Fruit fly (Drosophila melanogaster) whole organism, embryonic: ENCODE measurements around the gene LIMK1.
A peak's percentile ranks its signal among the peaks of the same experiment; 100 is the strongest.

Source experiments
- Abd-B ChIP-seq: fragments of 200-800 bp; sonication (Bioruptor generic); optimal IDR thresholded peaks from 2 replicates; lab custom pipeline; 2018; ENCODE audit warnings: missing biosample characterization, mild to moderate bottlenecking, missing genetic modification characterization, moderate library complexity
- Ada2b ChIP-seq: fragments of 200-800 bp; sonication (Bioruptor generic); IDR thresholded peaks from 2 replicates; pipeline ENCODE4 v1.3.6; 2022; ENCODE audit warnings: missing biosample characterization, missing genetic modification characterization
- Adf1 ChIP-seq: fragments of 200-800 bp; sonication (Bioruptor generic); IDR thresholded peaks from 2 replicates; pipeline ENCODE4 v1.3.6; 2022; ENCODE audit warnings: missing biosample characterization, missing genetic modification characterization
- BtbVII ChIP-seq: fragments of 200-800 bp; sonication (Bioruptor generic); optimal IDR thresholded peaks from 3 replicates; lab custom pipeline; 2017; ENCODE audit warnings: missing biosample characterization, mild to moderate bottlenecking, missing genetic modification characterization
- CG10147 ChIP-seq: fragments of 200-800 bp; sonication (Bioruptor generic); optimal IDR thresholded peaks from 2 replicates; lab custom pipeline; 2019; ENCODE audit warnings: missing biosample characterization, mild to moderate bottlenecking, missing genetic modification characterization, moderate library complexity
- CG13123 ChIP-seq: fragments of 200-800 bp; sonication (Bioruptor generic); optimal IDR thresholded peaks from 2 replicates; lab custom pipeline; 2016; ENCODE audit warnings: missing biosample characterization, missing genetic modification characterization
- CG13296 ChIP-seq: fragments of 200-800 bp; sonication (Bioruptor generic); optimal IDR thresholded peaks from 3 replicates; lab custom pipeline; 2018; ENCODE audit warnings: missing biosample characterization, mild to moderate bottlenecking, missing genetic modification characterization
- CG13775 ChIP-seq: fragments of 200-800 bp; sonication (Bioruptor generic); optimal IDR thresholded peaks from 3 replicates; lab custom pipeline; 2017; ENCODE audit warnings: missing biosample characterization, mild to moderate bottlenecking, missing genetic modification characterization
- CG16815 ChIP-seq: fragments of 200-800 bp; sonication (Bioruptor generic); optimal IDR thresholded peaks from 3 replicates; lab custom pipeline; 2017; ENCODE audit warnings: missing biosample characterization, mild to moderate bottlenecking, missing genetic modification characterization
- CG17385 ChIP-seq: fragments of 200-800 bp; sonication (Bioruptor generic); optimal IDR thresholded peaks from 3 replicates; lab custom pipeline; 2018; ENCODE audit warnings: missing biosample characterization, mild to moderate bottlenecking, missing genetic modification characterization
- CG18599 ChIP-seq: fragments of 200-800 bp; sonication (Bioruptor generic); optimal IDR thresholded peaks from 3 replicates; lab custom pipeline; 2017; ENCODE audit warnings: missing biosample characterization, missing genetic modification characterization, mild to moderate bottlenecking, moderate library complexity, missing genetic modification reagents
- CG30403 ChIP-seq: fragments of 200-800 bp; sonication (Bioruptor generic); optimal IDR thresholded peaks from 3 replicates; lab custom pipeline; 2016; ENCODE audit warnings: missing biosample characterization, missing genetic modification characterization
- CG31224 ChIP-seq: fragments of 200-800 bp; sonication (Bioruptor generic); IDR thresholded peaks from 2 replicates; pipeline ENCODE4 v1.3.6; 2022; ENCODE audit warnings: missing biosample characterization, missing genetic modification characterization
- CG31388 ChIP-seq: fragments of 200-800 bp; sonication (Bioruptor generic); optimal IDR thresholded peaks from 2 replicates; lab custom pipeline; 2016; ENCODE audit warnings: missing biosample characterization, missing genetic modification characterization
- CG32767 ChIP-seq: fragments of 200-800 bp; sonication (Bioruptor generic); IDR thresholded peaks from 2 replicates; pipeline ENCODE4 v1.3.6; 2022; ENCODE audit warnings: missing biosample characterization, missing genetic modification characterization
- CG4328 ChIP-seq: fragments of 200-800 bp; sonication (Bioruptor generic); optimal IDR thresholded peaks from 3 replicates; lab custom pipeline; 2017; ENCODE audit warnings: missing biosample characterization, missing genetic modification reagents, missing genetic modification characterization
- CG4404 ChIP-seq: fragments of 200-800 bp; sonication (Bioruptor generic); IDR thresholded peaks from 2 replicates; pipeline ENCODE4 v1.3.6; 2022; ENCODE audit warnings: missing biosample characterization, missing genetic modification characterization
- CG4730 ChIP-seq: fragments of 200-800 bp; sonication (Bioruptor generic); IDR thresholded peaks from 2 replicates; pipeline ENCODE4 v1.3.6; 2022; ENCODE audit warnings: missing biosample characterization, missing genetic modification characterization
- CG6654 ChIP-seq: fragments of 200-800 bp; sonication (Bioruptor generic); optimal IDR thresholded peaks from 2 replicates; lab custom pipeline; 2017; ENCODE audit warnings: missing biosample characterization, mild to moderate bottlenecking, missing genetic modification characterization
- CG6689 ChIP-seq: fragments of 200-800 bp; sonication (Bioruptor generic); IDR thresholded peaks from 2 replicates; pipeline ENCODE4 v1.3.6; 2022; ENCODE audit warnings: missing biosample characterization, missing genetic modification characterization
- CG7987 ChIP-seq: fragments of 200-800 bp; sonication (Bioruptor generic); optimal IDR thresholded peaks from 2 replicates; lab custom pipeline; 2018; ENCODE audit warnings: missing biosample characterization, mild to moderate bottlenecking, missing genetic modification characterization, moderate library complexity
- CG8290 ChIP-seq, 3 experiments: fragments of 200-800 bp; sonication (Bioruptor generic); optimal IDR thresholded peaks; 2 replicates each; lab custom pipeline; 2016 to 2019; ENCODE audit warnings: missing biosample characterization in 3 of 3, missing genetic modification characterization in 3 of 3, mild to moderate bottlenecking in 2 of 3, moderate library complexity in 1 of 3
- CG8359 ChIP-seq: fragments of 200-800 bp; sonication (Bioruptor generic); optimal IDR thresholded peaks from 2 replicates; lab custom pipeline; 2017; ENCODE audit warnings: missing biosample characterization, mild to moderate bottlenecking, missing genetic modification characterization, borderline replicate concordance
- CG8388 ChIP-seq: fragments of 200-800 bp; sonication (Bioruptor generic); optimal IDR thresholded peaks from 2 replicates; lab custom pipeline; 2019; ENCODE audit warnings: missing biosample characterization, mild to moderate bottlenecking, missing genetic modification characterization, moderate library complexity
- CG8765 ChIP-seq: fragments of 200-800 bp; sonication (Bioruptor generic); IDR thresholded peaks from 2 replicates; pipeline ENCODE4 v1.3.6; 2022; ENCODE audit warnings: missing biosample characterization, missing genetic modification characterization
- CG9727 ChIP-seq: fragments of 200-800 bp; sonication (Bioruptor generic); optimal IDR thresholded peaks from 3 replicates; lab custom pipeline; 2017; ENCODE audit warnings: missing biosample characterization, mild to moderate bottlenecking, missing genetic modification characterization
- CG9797 ChIP-seq: fragments of 200-800 bp; sonication (Bioruptor generic); optimal IDR thresholded peaks from 3 replicates; lab custom pipeline; 2018; ENCODE audit warnings: missing biosample characterization, mild to moderate bottlenecking, missing genetic modification characterization
- Chrac-16 ChIP-seq: fragments of 200-800 bp; sonication (Bioruptor generic); optimal IDR thresholded peaks from 3 replicates; lab custom pipeline; 2016; ENCODE audit warnings: missing biosample characterization, missing genetic modification characterization
- CrebB ChIP-seq: fragments of 200-800 bp; sonication (Bioruptor generic); optimal IDR thresholded peaks from 3 replicates; lab custom pipeline; 2018; ENCODE audit warnings: missing biosample characterization, mild to moderate bottlenecking, missing genetic modification characterization
- GATAe ChIP-seq: fragments of 200-800 bp; sonication (Bioruptor generic); conservative IDR thresholded peaks from 2 replicates; pipeline ENCODE4 v1.3.6; 2022; ENCODE audit warnings: missing biosample characterization, missing genetic modification characterization
- HLH3B ChIP-seq: fragments of 200-800 bp; sonication (Bioruptor generic); IDR thresholded peaks from 2 replicates; pipeline ENCODE4 v1.3.6; 2022; ENCODE audit warnings: missing biosample characterization, missing genetic modification characterization
- Lhr ChIP-seq: fragments of 200-800 bp; sonication (Bioruptor generic); optimal IDR thresholded peaks from 3 replicates; lab custom pipeline; 2017; ENCODE audit warnings: mild to moderate bottlenecking, missing biosample characterization, missing genetic modification reagents, missing genetic modification characterization
- Lim3 ChIP-seq: fragments of 200-800 bp; sonication (Bioruptor generic); IDR thresholded peaks from 2 replicates; pipeline ENCODE4 v1.3.6; 2022; ENCODE audit warnings: missing biosample characterization, missing genetic modification characterization
- Myb ChIP-seq: fragments of 200-800 bp; sonication (Bioruptor generic); optimal IDR thresholded peaks from 2 replicates; lab custom pipeline; 2016; ENCODE audit warnings: missing biosample characterization, missing genetic modification characterization
- Ravus ChIP-seq: fragments of 200-800 bp; sonication (Bioruptor generic); IDR thresholded peaks from 2 replicates; pipeline ENCODE4 v1.3.6; 2022; ENCODE audit warnings: missing biosample characterization, missing genetic modification characterization
- Taf1 ChIP-seq: fragments of 200-800 bp; sonication (Bioruptor generic); IDR thresholded peaks from 2 replicates; pipeline ENCODE4 v1.3.6; 2022; ENCODE audit warnings: missing biosample characterization, missing genetic modification characterization
- cad ChIP-seq: fragments of >200 bp; optimal IDR thresholded peaks from 2 replicates; lab custom pipeline; 2017; ENCODE audit warnings: missing biosample characterization, missing genetic modification characterization
- da ChIP-seq: fragments of 200-800 bp; sonication (Bioruptor generic); optimal IDR thresholded peaks from 2 replicates; lab custom pipeline; 2016; ENCODE audit warnings: missing biosample characterization, missing genetic modification characterization
- gsb-n ChIP-seq: fragments of 200-800 bp; sonication (Bioruptor generic); optimal IDR thresholded peaks from 3 replicates; lab custom pipeline; 2018; ENCODE audit warnings: missing biosample characterization, mild to moderate bottlenecking, missing genetic modification characterization
- rib ChIP-seq: fragments of 200-800 bp; sonication (Bioruptor generic); IDR thresholded peaks from 2 replicates; pipeline ENCODE4 v1.3.6; 2022; ENCODE audit warnings: missing biosample characterization, missing genetic modification characterization
- run ChIP-seq: fragments of 200-800 bp; sonication (Bioruptor generic); optimal IDR thresholded peaks from 3 replicates; lab custom pipeline; 2018; ENCODE audit warnings: missing biosample characterization, mild to moderate bottlenecking, missing genetic modification characterization
- salm ChIP-seq: fragments of 200-800 bp; sonication (Bioruptor generic); optimal IDR thresholded peaks from 2 replicates; lab custom pipeline; 2018; ENCODE audit warnings: missing biosample characterization, mild to moderate bottlenecking, missing genetic modification characterization
- sens-2 ChIP-seq: fragments of 200-800 bp; sonication (Bioruptor generic); IDR thresholded peaks from 2 replicates; pipeline ENCODE4 v1.3.6; 2022; ENCODE audit warnings: missing biosample characterization, missing genetic modification characterization
- sob ChIP-seq: fragments of 200-800 bp; sonication (Bioruptor generic); IDR thresholded peaks from 2 replicates; pipeline ENCODE4 v1.3.6; 2022; ENCODE audit warnings: missing biosample characterization, missing genetic modification characterization
- tin ChIP-seq: fragments of 200-800 bp; sonication (Bioruptor generic); optimal IDR thresholded peaks from 3 replicates; lab custom pipeline; 2016; ENCODE audit warnings: missing biosample characterization, missing genetic modification characterization
- tll ChIP-seq, 2 experiments: fragments of 200-800 bp in 1 of 2; fragments of >200 bp in 1 of 2; sonication (Bioruptor generic) in 1 of 2; optimal IDR thresholded peaks; 2 replicates each; lab custom pipeline; 2017 to 2019; ENCODE audit warnings: missing biosample characterization in 2 of 2, missing genetic modification characterization in 2 of 2, mild to moderate bottlenecking in 1 of 2, moderate library complexity in 1 of 2
- trh ChIP-seq: fragments of 200-800 bp; sonication (Bioruptor generic); optimal IDR thresholded peaks from 2 replicates; lab custom pipeline; 2016; ENCODE audit warnings: missing biosample characterization, missing genetic modification characterization
- unc-4 ChIP-seq: fragments of 200-800 bp; sonication (Bioruptor generic); IDR thresholded peaks from 2 replicates; pipeline ENCODE4 v1.3.6; 2022; ENCODE audit warnings: missing biosample characterization, missing genetic modification characterization; ENCODE audit not compliant: partially characterized antibody
- usp ChIP-seq: fragments of >200 bp; optimal IDR thresholded peaks from 2 replicates; lab custom pipeline; 2017; ENCODE audit warnings: missing biosample characterization, missing genetic modification characterization
- vvl ChIP-seq: fragments of 200-800 bp; sonication (Bioruptor generic); IDR thresholded peaks from 2 replicates; pipeline ENCODE4 v1.3.6; 2022; ENCODE audit warnings: missing biosample characterization, missing genetic modification characterization

LIMK1 gene

DNA sequence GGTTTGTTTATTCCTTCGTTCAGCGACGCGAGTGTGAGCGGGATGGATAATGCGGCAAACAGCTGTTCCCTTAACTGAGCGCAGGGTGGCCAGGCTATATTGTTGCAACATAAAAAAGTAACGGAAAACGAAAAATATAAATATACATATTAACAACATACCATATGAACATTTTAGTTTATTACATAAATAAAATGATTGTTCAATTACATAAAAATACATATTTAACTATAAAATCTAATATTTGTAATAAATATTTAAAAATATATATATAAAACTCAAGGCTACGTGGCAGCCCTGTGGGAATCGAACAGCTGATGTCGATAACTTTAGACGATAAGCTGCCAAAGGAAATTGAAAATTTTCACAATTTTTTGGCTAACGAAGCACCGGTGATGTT is 37.6 kb upstream of the LIMK1 start, which contains the start of the genes Aven and CG2540 (continued):
- TF ChIP-seq CrebB (tag; lab: Kevin White, UChicago) (peak; percentile 33), CG9727 (GFP tag; lab: Kevin White, UChicago) (peak; percentile 88), CG8765 (no peak), CG8359 (GFP tag; lab: Kevin White, UChicago) (peak; percentile 44), sob (GFP tag; lab: Robert Waterston, UW) (peak; percentile 75), unc-4 (peak; percentile 40; the same call in 1 of the 2 replicates), CG7987 (GFP tag; lab: Kevin White, UChicago) (peak; percentile 26), Adf1 (GFP tag; lab: Robert Waterston, UW) (0 out of 2 replicates have a peak, but pooled peaks have one; percentile 21), CG13296 (GFP tag; lab: Kevin White, UChicago) (peak; percentile 90), CG8388 (GFP tag; lab: Kevin White, UChicago) (peak; percentile 80), tll (GFP tag; optimal IDR thresholded peaks at IDR 0.05; lab: Kevin White, UChicago) (peak in 1 of 2 experiments; percentile 28), run (tag; lab: Kevin White, UChicago) (peak; percentile 60), Ada2b (peak; percentile 40; the same call in 1 of the 2 replicates), CG32767 (peak; percentile 52; the same call in 1 of the 2 replicates), CG17385 (GFP tag; lab: Kevin White, UChicago) (peak; percentile 84), Abd-B (GFP tag; lab: Kevin White, UChicago) (peak; percentile 72), CG8290 (GFP tag; optimal IDR thresholded peaks at IDR 0.05; lab: Kevin White, UChicago) (peak; percentile 39), CG8290 (tag; optimal IDR thresholded peaks at IDR 0.05; lab: Kevin White, UChicago) (peak in 1 of 2 experiments; percentile 16), tin (GFP tag; lab: Kevin White, UChicago) (peak; percentile 76), usp (GFP tag; lab: Kevin White, UChicago) (no peak), CG6689 (GFP tag; lab: Robert Waterston, UW) (peak; percentile 59; the same call in 1 of the 2 replicates), Myb (GFP tag; lab: Kevin White, UChicago) (no peak), Taf1 (GFP tag; lab: Robert Waterston, UW) (peak; percentile 19; the same call in 1 of the 2 replicates), CG13775 (GFP tag; lab: Kevin White, UChicago) (peak; percentile 89), CG4328 (GFP tag; lab: Kevin White, UChicago) (peak; percentile 87), HLH3B (GFP tag; lab: Robert Waterston, UW) (peak; percentile 45), Lim3 (no peak), rib (0 out of 2 replicates have a peak, but pooled peaks have one; percentile 63), Chrac-16 (GFP tag; lab: Kevin White, UChicago) (peak; percentile 56), salm (tag; lab: Kevin White, UChicago) (peak; percentile 75), CG30403 (peak; percentile 83), CG4404 (GFP tag; lab: Robert Waterston, UW) (peak; percentile 45; the same call in 1 of the 2 replicates), CG31388 (GFP tag; lab: Kevin White, UChicago) (peak; percentile 28), da (GFP tag; lab: Kevin White, UChicago) (no peak), GATAe (GFP tag; lab: Robert Waterston, UW) (no peak), Lhr (GFP tag; lab: Kevin White, UChicago) (peak; percentile 28), sens-2 (GFP tag; lab: Robert Waterston, UW) (peak; percentile 7; the same call in 1 of the 2 replicates), vvl (peak; percentile 83; the same call in 1 of the 2 replicates), CG9797 (GFP tag; lab: Kevin White, UChicago) (peak; percentile 11), CG13123 (GFP tag; lab: Kevin White, UChicago) (peak; percentile 28), trh (GFP tag; lab: Kevin White, UChicago) (no peak), BtbVII (peak; percentile 84), CG10147 (peak; percentile 87), CG4730 (peak; percentile 36; the same call in 1 of the 2 replicates), gsb-n (peak; percentile 84), CG18599 (peak; percentile 92), CG16815 (peak; percentile 37), Ravus (GFP tag; lab: Robert Waterston, UW) (peak; percentile 10; the same call in 1 of the 2 replicates), CG31224 (GFP tag; lab: Robert Waterston, UW) (no peak), CG6654 (GFP tag; lab: Kevin White, UChicago) (peak; percentile 48), cad (GFP tag; lab: Kevin White, UChicago) (no peak)
